Fruit fly (Drosophila melanogaster) whole organism, embryonic: ENCODE measurements around the gene Gr64a.

Experiments used
- C15 ChIP-seq: fragments of 200-800 bp; sonication (Bioruptor generic); IDR thresholded peaks from 3 replicates; pipeline ENCODE4 v1.3.6; 2022; ENCODE audit warnings: missing biosample characterization, missing genetic modification characterization
- CG12236 ChIP-seq: fragments of 200-800 bp; sonication (Bioruptor generic); optimal IDR thresholded peaks from 2 replicates; lab custom pipeline; 2016; ENCODE audit warnings: missing biosample characterization, missing genetic modification characterization
- CG14710 ChIP-seq: fragments of 200-800 bp; sonication (Bioruptor generic); optimal IDR thresholded peaks from 3 replicates; lab custom pipeline; 2019; ENCODE audit warnings: missing biosample characterization, mild to moderate bottlenecking, missing genetic modification characterization, moderate library complexity
- CG1529 ChIP-seq: fragments of 200-800 bp; sonication (Bioruptor generic); optimal IDR thresholded peaks from 3 replicates; lab custom pipeline; 2018; ENCODE audit warnings: missing biosample characterization, missing genetic modification characterization
- CG15514 ChIP-seq: fragments of 200-800 bp; sonication (Bioruptor generic); optimal IDR thresholded peaks from 3 replicates; lab custom pipeline; 2017; ENCODE audit warnings: missing biosample characterization, missing genetic modification characterization, mild to moderate bottlenecking, moderate library complexity, missing genetic modification reagents
- CG1792 ChIP-seq: fragments of 200-800 bp; sonication (Bioruptor generic); optimal IDR thresholded peaks from 2 replicates; lab custom pipeline; 2016; ENCODE audit warnings: missing biosample characterization, missing genetic modification characterization
- CG18011 ChIP-seq: fragments of 200-800 bp; sonication (Bioruptor generic); optimal IDR thresholded peaks from 2 replicates; lab custom pipeline; 2017; ENCODE audit warnings: missing biosample characterization, missing genetic modification characterization, mild to moderate bottlenecking, moderate library complexity, missing genotype
- CG18764 ChIP-seq: fragments of 200-800 bp; sonication (Bioruptor generic); optimal IDR thresholded peaks from 3 replicates; lab custom pipeline; 2016; ENCODE audit warnings: missing biosample characterization, missing genetic modification characterization
- CG2199 ChIP-seq: fragments of 200-800 bp; sonication (Bioruptor generic); IDR thresholded peaks from 3 replicates; pipeline ENCODE4 v1.3.6; 2022; ENCODE audit warnings: missing biosample characterization, missing genetic modification characterization
- CG2202 ChIP-seq: fragments of 200-800 bp; sonication (Bioruptor generic); optimal IDR thresholded peaks from 2 replicates; lab custom pipeline; 2018; ENCODE audit warnings: missing biosample characterization, mild to moderate bottlenecking, missing genetic modification characterization
- CG2678 ChIP-seq: fragments of 200-800 bp; sonication (Bioruptor generic); optimal IDR thresholded peaks from 3 replicates; lab custom pipeline; 2019; ENCODE audit warnings: missing biosample characterization, mild to moderate bottlenecking, missing genetic modification characterization, moderate library complexity
- CG30431 ChIP-seq: fragments of 200-800 bp; sonication (Bioruptor generic); optimal IDR thresholded peaks from 2 replicates; lab custom pipeline; 2017; ENCODE audit warnings: missing biosample characterization, missing genetic modification characterization
- CG32532 ChIP-seq: fragments of 200-800 bp; sonication (Bioruptor generic); IDR thresholded peaks from 2 replicates; pipeline ENCODE4 v1.3.6; 2022; ENCODE audit warnings: missing biosample characterization, missing genetic modification characterization
- CG34422 ChIP-seq: fragments of 200-800 bp; sonication (Bioruptor generic); IDR thresholded peaks from 3 replicates; pipeline ENCODE4 v1.3.6; 2022; ENCODE audit warnings: missing biosample characterization, missing genetic modification characterization
- CG3726 ChIP-seq: fragments of 200-800 bp; sonication (Bioruptor generic); IDR thresholded peaks from 3 replicates; pipeline ENCODE4, ENCODE4 v1.3.6; 2022; ENCODE audit warnings: missing biosample characterization, missing genetic modification characterization
- CG3838 ChIP-seq: fragments of 200-800 bp; sonication (Bioruptor generic); optimal IDR thresholded peaks from 3 replicates; lab custom pipeline; 2016; ENCODE audit warnings: missing biosample characterization, missing genetic modification characterization
- CG6854 ChIP-seq: fragments of 200-800 bp; sonication (Bioruptor generic); optimal IDR thresholded peaks from 3 replicates; lab custom pipeline; 2017; ENCODE audit warnings: missing biosample characterization, mild to moderate bottlenecking, missing genetic modification characterization
- CG7556 ChIP-seq: fragments of 200-800 bp; sonication (Bioruptor generic); optimal IDR thresholded peaks from 2 replicates; lab custom pipeline; 2017; ENCODE audit warnings: missing biosample characterization, mild to moderate bottlenecking, missing genetic modification characterization
- CG8359 ChIP-seq: fragments of 200-800 bp; sonication (Bioruptor generic); optimal IDR thresholded peaks from 2 replicates; lab custom pipeline; 2017; ENCODE audit warnings: missing biosample characterization, mild to moderate bottlenecking, missing genetic modification characterization, borderline replicate concordance
- Dek ChIP-seq: fragments of 200-800 bp; sonication (Bioruptor generic); optimal IDR thresholded peaks from 3 replicates; lab custom pipeline; 2019; ENCODE audit warnings: missing biosample characterization, mild to moderate bottlenecking, missing genetic modification characterization, moderate library complexity
- Dref ChIP-seq: fragments of 200-800 bp; sonication (Bioruptor generic); IDR thresholded peaks from 2 replicates; pipeline ENCODE4 v1.3.6; 2022; ENCODE audit warnings: missing biosample characterization, missing genetic modification characterization
- ERR ChIP-seq: fragments of 200-800 bp; sonication (Bioruptor generic); optimal IDR thresholded peaks from 2 replicates; lab custom pipeline; 2016; ENCODE audit warnings: missing biosample characterization, missing genetic modification characterization
- Eip74EF ChIP-seq, 2 experiments: fragments of 200-800 bp in 1 of 2; fragments of >200 bp in 1 of 2; sonication (Bioruptor generic) in 1 of 2; optimal IDR thresholded peaks; 2 replicates each; lab custom pipeline; 2017 to 2019; ENCODE audit warnings: missing biosample characterization in 2 of 2, missing genetic modification characterization in 2 of 2, mild to moderate bottlenecking in 1 of 2, moderate library complexity in 1 of 2
- H15 ChIP-seq: fragments of 200-800 bp; sonication (Bioruptor generic); IDR thresholded peaks from 3 replicates; pipeline ENCODE4 v1.3.6; 2022; ENCODE audit warnings: missing biosample characterization, missing genetic modification characterization
- Max ChIP-seq: fragments of 200-800 bp; sonication (Bioruptor generic); optimal IDR thresholded peaks from 2 replicates; lab custom pipeline; 2016; ENCODE audit warnings: missing biosample characterization, mild to moderate bottlenecking, missing genetic modification characterization
- Mrtf ChIP-seq: fragments of 200-800 bp; sonication (Bioruptor generic); IDR thresholded peaks from 3 replicates; pipeline ENCODE4 v1.3.6; 2022; ENCODE audit warnings: missing biosample characterization, missing genetic modification characterization
- NFAT ChIP-seq: fragments of 200-800 bp; sonication (Bioruptor generic); IDR thresholded peaks from 2 replicates; pipeline ENCODE4 v1.3.6; 2022; ENCODE audit warnings: missing biosample characterization, missing genetic modification characterization
- NK7.1 ChIP-seq: fragments of 200-800 bp; sonication (Bioruptor generic); optimal IDR thresholded peaks from 3 replicates; lab custom pipeline; 2016; ENCODE audit warnings: missing biosample characterization, missing genetic modification characterization
- Opbp ChIP-seq: fragments of 200-800 bp; sonication (Bioruptor generic); IDR thresholded peaks from 3 replicates; pipeline ENCODE4 v1.3.6; 2022; ENCODE audit warnings: missing biosample characterization, missing genetic modification characterization; ENCODE audit not compliant: partially characterized antibody
- Ptx1 ChIP-seq: fragments of 200-800 bp; sonication (Bioruptor generic); IDR thresholded peaks from 2 replicates; pipeline ENCODE4 v1.3.6; 2022; ENCODE audit warnings: missing biosample characterization, missing genetic modification characterization
- Ravus ChIP-seq: fragments of 200-800 bp; sonication (Bioruptor generic); IDR thresholded peaks from 2 replicates; pipeline ENCODE4 v1.3.6; 2022; ENCODE audit warnings: missing biosample characterization, missing genetic modification characterization
- Sry-δ ChIP-seq: fragments of 200-800 bp; sonication (Bioruptor generic); optimal IDR thresholded peaks from 2 replicates; lab custom pipeline; 2016; ENCODE audit warnings: missing biosample characterization, missing genetic modification characterization
- Vsx1 ChIP-seq: fragments of 200-800 bp; sonication (Bioruptor generic); optimal IDR thresholded peaks from 2 replicates; lab custom pipeline; 2017; ENCODE audit warnings: missing biosample characterization, mild to moderate bottlenecking, missing genetic modification characterization, missing genetic modification reagents
- bbx ChIP-seq: fragments of 200-800 bp; sonication (Bioruptor generic); IDR thresholded peaks from 2 replicates; pipeline ENCODE4 v1.3.6; 2022; ENCODE audit warnings: missing biosample characterization, missing genetic modification characterization; ENCODE audit not compliant: partially characterized antibody
- br ChIP-seq: fragments of >200 bp; optimal IDR thresholded peaks from 2 replicates; lab custom pipeline; 2017
- cg ChIP-seq: fragments of 200-800 bp; sonication (Bioruptor generic); optimal IDR thresholded peaks from 3 replicates; lab custom pipeline; 2019; ENCODE audit warnings: missing biosample characterization, mild to moderate bottlenecking, missing genetic modification characterization, moderate library complexity
- dpn ChIP-seq, 2 experiments: fragments of 200-800 bp; sonication (Bioruptor generic); optimal IDR thresholded peaks; 3 replicates each; lab custom pipeline; 2016; ENCODE audit warnings: missing biosample characterization in 2 of 2, missing genetic modification characterization in 2 of 2
- emc ChIP-seq: fragments of 200-800 bp; sonication (Bioruptor generic); optimal IDR thresholded peaks from 2 replicates; lab custom pipeline; 2016; ENCODE audit warnings: missing biosample characterization, missing genetic modification characterization
- ewg ChIP-seq: fragments of 200-800 bp; sonication (Bioruptor generic); optimal IDR thresholded peaks from 3 replicates; lab custom pipeline; 2017; ENCODE audit warnings: mild to moderate bottlenecking, missing biosample characterization, missing genetic modification reagents, missing genetic modification characterization
- eyg ChIP-seq: fragments of 200-800 bp; sonication (Bioruptor generic); optimal IDR thresholded peaks from 3 replicates; lab custom pipeline; 2016; ENCODE audit warnings: missing biosample characterization, missing genetic modification characterization
- fd64A ChIP-seq: fragments of 200-800 bp; sonication (Bioruptor generic); optimal IDR thresholded peaks from 3 replicates; lab custom pipeline; 2018; ENCODE audit warnings: missing biosample characterization, mild to moderate bottlenecking, missing genetic modification characterization
- gem ChIP-seq: fragments of 200-800 bp; sonication (Bioruptor generic); optimal IDR thresholded peaks from 2 replicates; lab custom pipeline; 2019; ENCODE audit warnings: missing biosample characterization, mild to moderate bottlenecking, missing genetic modification characterization, moderate library complexity
- grn ChIP-seq: fragments of 200-800 bp; sonication (Bioruptor generic); optimal IDR thresholded peaks from 3 replicates; lab custom pipeline; 2017; ENCODE audit warnings: missing biosample characterization, missing genetic modification characterization
- kay ChIP-seq: fragments of 200-800 bp; sonication (Bioruptor generic); optimal IDR thresholded peaks from 2 replicates; lab custom pipeline; 2016; ENCODE audit warnings: missing biosample characterization, missing genetic modification characterization
- klu ChIP-seq: fragments of 200-800 bp; sonication (Bioruptor generic); IDR thresholded peaks from 2 replicates; pipeline ENCODE4 v1.3.6; 2022; ENCODE audit warnings: missing biosample characterization, missing genetic modification characterization
- lola ChIP-seq, 3 experiments: fragments of >200 bp in 2 of 3; fragments of 200-800 bp in 1 of 3; sonication (Bioruptor generic) in 1 of 3; optimal IDR thresholded peaks; 2 replicates each; lab custom pipeline; 2017 to 2019; ENCODE audit warnings: missing biosample characterization in 3 of 3, missing genetic modification characterization in 3 of 3, mild to moderate bottlenecking in 1 of 3, moderate library complexity in 1 of 3
- nmo ChIP-seq: fragments of 200-800 bp; sonication (Bioruptor generic); optimal IDR thresholded peaks from 2 replicates; lab custom pipeline; 2018; ENCODE audit warnings: missing biosample characterization, mild to moderate bottlenecking, missing genetic modification characterization, moderate library complexity
- oc ChIP-seq: fragments of 200-800 bp; sonication (Bioruptor generic); optimal IDR thresholded peaks from 2 replicates; lab custom pipeline; 2018; ENCODE audit warnings: missing biosample characterization, mild to moderate bottlenecking, missing genetic modification characterization, moderate library complexity
- pum ChIP-seq: fragments of 200-800 bp; sonication (Bioruptor generic); optimal IDR thresholded peaks from 2 replicates; lab custom pipeline; 2016; ENCODE audit warnings: missing biosample characterization, missing genetic modification characterization
- ranshi ChIP-seq: fragments of 200-800 bp; sonication (Bioruptor generic); IDR thresholded peaks from 2 replicates; pipeline ENCODE4 v1.3.6; 2022; ENCODE audit warnings: missing biosample characterization, missing genetic modification characterization
- tgo ChIP-seq: fragments of 200-800 bp; sonication (Bioruptor generic); IDR thresholded peaks from 3 replicates; pipeline ENCODE4 v1.3.6; 2022; ENCODE audit warnings: missing biosample characterization, missing genetic modification characterization

Gene Gr64a

dm6 chr3L:3983466-3983946 lies 43.1 kb upstream of the Gr64a start, which contains the start of gene scrt (continued):
- no peak for TF ChIP-seq eyg (GFP tag; lab: Kevin White, UChicago)
- peak in 1 of 2 experiments; percentile 9 for TF ChIP-seq dpn (GFP tag; optimal IDR thresholded peaks at IDR 0.05; lab: Kevin White, UChicago)
- TF ChIP-seq Max: peak; percentile 14
- TF ChIP-seq CG15514: no peak
- TF ChIP-seq Ptx1: no peak
- peak; percentile 86 for TF ChIP-seq gem
- no peak for TF ChIP-seq NK7.1
- no peak for TF ChIP-seq pum (GFP tag; lab: Kevin White, UChicago)
- TF ChIP-seq CG1792: peak; percentile 79
- TF ChIP-seq nmo (GFP tag; lab: Kevin White, UChicago): peak; percentile 51
- TF ChIP-seq Dref (GFP tag; lab: Robert Waterston, UW): no peak
- peak; percentile 37 for TF ChIP-seq ewg
- TF ChIP-seq CG3726 (GFP tag; lab: Robert Waterston, UW): no peak
- TF ChIP-seq Eip74EF (GFP tag; optimal IDR thresholded peaks at IDR 0.05; lab: Kevin White, UChicago): no peak
- no peak for TF ChIP-seq CG32532 (GFP tag; lab: Robert Waterston, UW)
- no peak for TF ChIP-seq CG6854 (GFP tag; lab: Kevin White, UChicago)
- TF ChIP-seq br (lab: Kevin White, UChicago): no peak
- TF ChIP-seq NFAT: no peak
- peak; percentile 100 for TF ChIP-seq CG18764 (GFP tag; lab: Kevin White, UChicago)
- peak; percentile 70 for TF ChIP-seq CG14710 (tag; lab: Kevin White, UChicago)
- TF ChIP-seq CG3838: no peak
- TF ChIP-seq C15: no peak
- no peak for TF ChIP-seq Dek (tag; lab: Kevin White, UChicago)
- TF ChIP-seq oc (tag; lab: Kevin White, UChicago): no peak
- peak; percentile 8 for TF ChIP-seq CG2202 (tag; lab: Kevin White, UChicago)
- TF ChIP-seq lola (GFP tag; optimal IDR thresholded peaks at IDR 0.05; lab: Kevin White, UChicago): peak in 1 of 3 experiments; percentile 90
- no peak for TF ChIP-seq Sry-δ (GFP tag; lab: Kevin White, UChicago)
- TF ChIP-seq CG2678 (tag; lab: Kevin White, UChicago): no peak
- TF ChIP-seq Ravus (GFP tag; lab: Robert Waterston, UW): no peak
- TF ChIP-seq CG7556 (GFP tag; lab: Kevin White, UChicago): peak; percentile 61
- TF ChIP-seq kay (GFP tag; lab: Kevin White, UChicago): peak; percentile 3
- no peak for TF ChIP-seq CG18011 (GFP tag; lab: Kevin White, UChicago)
- TF ChIP-seq ranshi (GFP tag; lab: Robert Waterston, UW): no peak
- TF ChIP-seq CG1529: peak; percentile 1
- TF ChIP-seq fd64A (GFP tag; lab: Kevin White, UChicago): no peak
- TF ChIP-seq cg: no peak
- no peak for TF ChIP-seq CG2199 (GFP tag; lab: Robert Waterston, UW)
- TF ChIP-seq CG34422 (GFP tag; lab: Robert Waterston, UW): no peak
- TF ChIP-seq Opbp (GFP tag; lab: Robert Waterston, UW): 0 out of 3 replicates have a peak, but pooled peaks have one; percentile 21
- TF ChIP-seq emc (GFP tag; lab: Kevin White, UChicago): no peak
- no peak for TF ChIP-seq Mrtf (GFP tag; lab: Robert Waterston, UW)
- TF ChIP-seq ERR (GFP tag; lab: Kevin White, UChicago): peak; percentile 30
- no peak; the same call in 1 of the 2 replicates for TF ChIP-seq bbx
- 0 out of 3 replicates have a peak, but pooled peaks have one; percentile 27 for TF ChIP-seq tgo (GFP tag; lab: Robert Waterston, UW)
- TF ChIP-seq CG8359 (GFP tag; lab: Kevin White, UChicago): no peak
- TF ChIP-seq H15 (GFP tag; lab: Robert Waterston, UW): 0 out of 3 replicates have a peak, but pooled peaks have one; percentile 47
- no peak for TF ChIP-seq klu (GFP tag; lab: Robert Waterston, UW)
- peak; percentile 5 for TF ChIP-seq CG30431 (GFP tag; lab: Kevin White, UChicago)
- no peak for TF ChIP-seq grn
- TF ChIP-seq Vsx1: no peak
- no peak for TF ChIP-seq CG12236 (GFP tag; lab: Kevin White, UChicago)
